Worm (Caenorhabditis elegans): ENCODE measurements around the gene acl-12.

DNA sequence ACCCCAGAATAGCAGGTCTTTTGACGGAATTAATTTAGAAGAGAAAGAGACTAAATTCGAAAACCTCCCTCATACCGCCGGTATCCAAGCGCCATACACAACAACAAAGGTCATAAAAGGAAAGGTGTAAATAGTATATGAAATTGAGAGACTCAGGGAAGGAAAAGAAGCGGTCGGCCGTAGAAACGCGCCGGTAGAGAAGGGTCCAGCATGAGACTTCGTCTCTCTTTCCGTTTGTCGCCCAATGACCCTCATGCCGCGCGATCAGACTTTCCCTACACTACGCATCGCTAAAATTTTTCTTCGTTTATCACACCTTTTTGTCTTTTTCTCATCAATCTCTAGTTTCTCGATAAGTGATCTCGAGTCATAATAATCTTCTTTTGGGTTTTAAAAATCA is 11.9 kb downstream of the acl-12 start:
- no peak for TF ChIP-seq lin-35 (GFP tag; optimal IDR thresholded peaks at IDR 0.05)
- no peak for TF ChIP-seq unc-130 (tag; optimal IDR thresholded peaks at IDR 0.05)
- no peak for TF ChIP-seq snpc-4 (tag; optimal IDR thresholded peaks at IDR 0.05)
- no peak for TF ChIP-seq lin-15B (tag; optimal IDR thresholded peaks at IDR 0.05)
- TF ChIP-seq lir-3 (tag; optimal IDR thresholded peaks at IDR 0.05; ENCODE audit: poor library complexity), result no peak
- TF ChIP-seq unc-62 (GFP tag; optimal IDR thresholded peaks at IDR 0.05), result no peak
